Fruit fly (Drosophila melanogaster) whole organism, prepupa: Measurements from ENCODE around the gene CG14329.

Experiments used
- Eip75B ChIP-seq: fragments of 200-800 bp; sonication (Bioruptor generic); optimal IDR thresholded peaks from 3 replicates; lab custom pipeline; 2016; ENCODE audit warnings: missing biosample characterization, missing genetic modification characterization
- acj6 ChIP-seq: fragments of 200-800 bp; sonication (Bioruptor generic); optimal IDR thresholded peaks from 3 replicates; lab custom pipeline; 2016; ENCODE audit warnings: missing biosample characterization, missing genetic modification characterization
- pdm3 ChIP-seq: fragments of 200-800 bp; sonication (Bioruptor generic); optimal IDR thresholded peaks from 3 replicates; lab custom pipeline; 2016; ENCODE audit warnings: missing biosample characterization, missing genetic modification characterization

- no peak for TF ChIP-seq pdm3 (GFP tag; lab: Kevin White, UChicago)
- TF ChIP-seq Eip75B (GFP tag; lab: Kevin White, UChicago): no peak
- no peak for TF ChIP-seq acj6 (GFP tag; lab: Kevin White, UChicago)
Measured at dm6 chr3R:17612587-17612986, 3.4 kb downstream of the CG14329 start, which contains the start of gene CG34281.
